Worm (Caenorhabditis elegans): Measurements from ENCODE around the gene enri-2.

DNA sequence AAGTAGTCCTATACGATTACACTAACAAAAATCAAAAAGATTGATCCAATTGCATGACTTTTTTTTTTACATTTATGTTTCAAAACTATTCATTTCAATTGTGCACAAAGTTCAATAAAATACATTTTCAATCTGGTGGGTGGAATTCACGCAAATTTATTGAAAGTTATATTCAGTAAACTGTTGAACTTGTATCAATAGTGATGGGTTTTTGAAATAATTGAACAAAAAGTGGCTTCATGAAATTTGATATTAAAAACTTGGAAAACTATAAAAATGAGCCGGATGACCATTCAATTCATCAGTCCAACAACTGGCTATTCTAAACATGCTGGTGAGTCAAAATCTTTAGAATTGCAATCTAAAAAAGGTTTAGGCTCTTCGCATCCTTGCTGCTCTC is 22.4 kb upstream of the enri-2 start, which contains the start of gene nspc-16:
- TF ChIP-seq ceh-88 (GFP tag; IDR thresholded peaks at IDR 0.05) (no peak), blmp-1 (tag; optimal IDR thresholded peaks at IDR 0.05) (no peak), nhr-237 (tag; optimal IDR thresholded peaks at IDR 0.05) (no peak), C16A3.4 (tag; optimal IDR thresholded peaks at IDR 0.05) (no peak), unc-62 (GFP tag; optimal IDR thresholded peaks at IDR 0.05) (no peak), mep-1 (tag; optimal IDR thresholded peaks at IDR 0.05) (no peak), mdl-1 (tag; optimal IDR thresholded peaks at IDR 0.05) (no peak), nhr-12 (tag; optimal IDR thresholded peaks at IDR 0.05) (no peak)

All from whole organism, L1 larva.